Fruit fly (Drosophila melanogaster) whole organism, embryonic: ENCODE data around the gene mora.

Source experiments
- Bdp1 ChIP-seq: fragments of 200-800 bp; sonication (Bioruptor generic); optimal IDR thresholded peaks from 3 replicates; lab custom pipeline; 2016; ENCODE audit warnings: missing biosample characterization, missing genetic modification characterization
- BtbVII ChIP-seq: fragments of 200-800 bp; sonication (Bioruptor generic); optimal IDR thresholded peaks from 3 replicates; lab custom pipeline; 2017; ENCODE audit warnings: missing biosample characterization, mild to moderate bottlenecking, missing genetic modification characterization
- CG10209 ChIP-seq: fragments of 200-800 bp; sonication (Bioruptor generic); optimal IDR thresholded peaks from 3 replicates; lab custom pipeline; 2017; ENCODE audit warnings: missing biosample characterization, mild to moderate bottlenecking, missing genetic modification characterization, missing genetic modification reagents
- CG11723 ChIP-seq: fragments of 200-800 bp; sonication (Bioruptor generic); optimal IDR thresholded peaks from 2 replicates; lab custom pipeline; 2017; ENCODE audit warnings: missing biosample characterization, mild to moderate bottlenecking, missing genetic modification characterization
- CG12071 ChIP-seq: fragments of 200-800 bp; sonication (Bioruptor generic); optimal IDR thresholded peaks from 3 replicates; lab custom pipeline; 2018; ENCODE audit warnings: missing biosample characterization, mild to moderate bottlenecking, missing genetic modification characterization
- CG12219 ChIP-seq: fragments of 200-800 bp; sonication (Bioruptor generic); optimal IDR thresholded peaks from 3 replicates; lab custom pipeline; 2018; ENCODE audit warnings: missing biosample characterization, mild to moderate bottlenecking, missing genetic modification characterization
- CG12769 ChIP-seq: fragments of 200-800 bp; sonication (Bioruptor generic); optimal IDR thresholded peaks from 2 replicates; lab custom pipeline; 2019; ENCODE audit warnings: missing biosample characterization, mild to moderate bottlenecking, missing genetic modification characterization, moderate library complexity
- CG14667 ChIP-seq: fragments of 200-800 bp; sonication (Bioruptor generic); IDR thresholded peaks from 2 replicates; pipeline ENCODE4 v1.3.6; 2022; ENCODE audit warnings: missing biosample characterization, missing genetic modification characterization
- CG14860 ChIP-seq: fragments of 200-800 bp; sonication (Bioruptor generic); IDR thresholded peaks from 3 replicates; pipeline ENCODE4 v1.3.6; 2022; ENCODE audit warnings: missing biosample characterization, missing genetic modification characterization; ENCODE audit not compliant: partially characterized antibody
- CG1529 ChIP-seq: fragments of 200-800 bp; sonication (Bioruptor generic); optimal IDR thresholded peaks from 3 replicates; lab custom pipeline; 2018; ENCODE audit warnings: missing biosample characterization, missing genetic modification characterization
- CG16815 ChIP-seq: fragments of 200-800 bp; sonication (Bioruptor generic); optimal IDR thresholded peaks from 3 replicates; lab custom pipeline; 2017; ENCODE audit warnings: missing biosample characterization, mild to moderate bottlenecking, missing genetic modification characterization
- CG17328 ChIP-seq: fragments of 200-800 bp; sonication (Bioruptor generic); IDR thresholded peaks from 2 replicates; pipeline ENCODE4 v1.3.6; 2022; ENCODE audit warnings: missing biosample characterization, missing genetic modification characterization
- CG17568 ChIP-seq: fragments of 200-800 bp; sonication (Bioruptor generic); optimal IDR thresholded peaks from 2 replicates; lab custom pipeline; 2018; ENCODE audit warnings: missing biosample characterization, mild to moderate bottlenecking, missing genetic modification characterization, moderate library complexity
- CG1792 ChIP-seq: fragments of 200-800 bp; sonication (Bioruptor generic); optimal IDR thresholded peaks from 2 replicates; lab custom pipeline; 2016; ENCODE audit warnings: missing biosample characterization, missing genetic modification characterization
- CG18619 ChIP-seq: fragments of 200-800 bp; sonication (Bioruptor generic); optimal IDR thresholded peaks from 3 replicates; lab custom pipeline; 2017; ENCODE audit warnings: missing biosample characterization, mild to moderate bottlenecking, missing genetic modification characterization
- CG30431 ChIP-seq: fragments of 200-800 bp; sonication (Bioruptor generic); optimal IDR thresholded peaks from 2 replicates; lab custom pipeline; 2017; ENCODE audit warnings: missing biosample characterization, missing genetic modification characterization
- CG34224 ChIP-seq: fragments of 200-800 bp; sonication (Bioruptor generic); IDR thresholded peaks from 3 replicates; pipeline ENCODE4 v1.3.6; 2022; ENCODE audit warnings: missing biosample characterization, missing genetic modification characterization; ENCODE audit not compliant: partially characterized antibody
- CG3838 ChIP-seq: fragments of 200-800 bp; sonication (Bioruptor generic); optimal IDR thresholded peaks from 3 replicates; lab custom pipeline; 2016; ENCODE audit warnings: missing biosample characterization, missing genetic modification characterization
- CG9797 ChIP-seq: fragments of 200-800 bp; sonication (Bioruptor generic); optimal IDR thresholded peaks from 3 replicates; lab custom pipeline; 2018; ENCODE audit warnings: missing biosample characterization, mild to moderate bottlenecking, missing genetic modification characterization
- D ChIP-seq, 2 experiments: fragments of 200-800 bp in 1 of 2; fragments of >200 bp in 1 of 2; sonication (Bioruptor generic) in 1 of 2; optimal IDR thresholded peaks; 2 replicates in 1 of 2; 3 replicates in 1 of 2; lab custom pipeline; 2017; ENCODE audit warnings: mild to moderate bottlenecking in 1 of 2, missing biosample characterization in 1 of 2, missing genetic modification characterization in 1 of 2, missing genetic modification reagents in 1 of 2
- Dfd ChIP-seq, 2 experiments: fragments of >200 bp; optimal IDR thresholded peaks; 2 replicates each; lab custom pipeline; 2017; ENCODE audit warnings: missing biosample characterization in 2 of 2, missing genetic modification characterization in 2 of 2
- Dp ChIP-seq: fragments of 200-800 bp; sonication (Bioruptor generic); optimal IDR thresholded peaks from 2 replicates; lab custom pipeline; 2018; ENCODE audit warnings: missing biosample characterization, mild to moderate bottlenecking, missing genetic modification characterization, moderate library complexity
- HLH3B ChIP-seq: fragments of 200-800 bp; sonication (Bioruptor generic); IDR thresholded peaks from 2 replicates; pipeline ENCODE4 v1.3.6; 2022; ENCODE audit warnings: missing biosample characterization, missing genetic modification characterization
- Hr3 ChIP-seq: fragments of 200-800 bp; sonication (Bioruptor generic); optimal IDR thresholded peaks from 3 replicates; lab custom pipeline; 2016; ENCODE audit warnings: missing biosample characterization, missing genetic modification characterization
- Lpt ChIP-seq: fragments of >200 bp; optimal IDR thresholded peaks from 2 replicates; lab custom pipeline; 2018; ENCODE audit warnings: missing biosample characterization, missing genetic modification characterization
- Meics ChIP-seq: fragments of 200-800 bp; sonication (Bioruptor generic); optimal IDR thresholded peaks from 2 replicates; lab custom pipeline; 2017; ENCODE audit warnings: missing biosample characterization, mild to moderate bottlenecking, missing genetic modification characterization
- Mrtf ChIP-seq: fragments of 200-800 bp; sonication (Bioruptor generic); IDR thresholded peaks from 3 replicates; pipeline ENCODE4 v1.3.6; 2022; ENCODE audit warnings: missing biosample characterization, missing genetic modification characterization
- Myb ChIP-seq: fragments of 200-800 bp; sonication (Bioruptor generic); optimal IDR thresholded peaks from 2 replicates; lab custom pipeline; 2016; ENCODE audit warnings: missing biosample characterization, missing genetic modification characterization
- Oaz ChIP-seq: fragments of 200-800 bp; sonication (Bioruptor generic); IDR thresholded peaks from 2 replicates; pipeline ENCODE4 v1.3.6; 2022; ENCODE audit warnings: missing biosample characterization, missing genetic modification characterization
- Pdp1 ChIP-seq, 2 experiments: fragments of 200-800 bp; sonication (Bioruptor generic); optimal IDR thresholded peaks; 3 replicates each; lab custom pipeline; 2016; ENCODE audit warnings: missing biosample characterization in 2 of 2, missing genetic modification characterization in 2 of 2, mild to moderate bottlenecking in 1 of 2, moderate library complexity in 1 of 2
- Ssrp ChIP-seq: fragments of 200-800 bp; sonication (Bioruptor generic); optimal IDR thresholded peaks from 2 replicates; lab custom pipeline; 2018; ENCODE audit warnings: missing biosample characterization, mild to moderate bottlenecking, missing genetic modification characterization, moderate library complexity
- bbx ChIP-seq: fragments of 200-800 bp; sonication (Bioruptor generic); IDR thresholded peaks from 2 replicates; pipeline ENCODE4 v1.3.6; 2022; ENCODE audit warnings: missing biosample characterization, missing genetic modification characterization; ENCODE audit not compliant: partially characterized antibody
- btn ChIP-seq: fragments of 200-800 bp; sonication (Bioruptor generic); optimal IDR thresholded peaks from 2 replicates; lab custom pipeline; 2016; ENCODE audit warnings: missing biosample characterization, missing genetic modification characterization
- crc ChIP-seq: fragments of 200-800 bp; sonication (Bioruptor generic); optimal IDR thresholded peaks from 2 replicates; lab custom pipeline; 2016; ENCODE audit warnings: missing biosample characterization, missing genetic modification characterization
- gro ChIP-seq: fragments of 200-800 bp; sonication (Bioruptor generic); optimal IDR thresholded peaks from 2 replicates; lab custom pipeline; 2016; ENCODE audit warnings: missing biosample characterization, missing genetic modification characterization
- h ChIP-seq: fragments of >200 bp; optimal IDR thresholded peaks from 2 replicates; lab custom pipeline; 2017
- ken ChIP-seq: fragments of 200-800 bp; sonication (Bioruptor generic); IDR thresholded peaks from 3 replicates; pipeline ENCODE4 v1.3.6; 2022; ENCODE audit warnings: missing biosample characterization, missing genetic modification characterization
- kni ChIP-seq: fragments of 200-800 bp; sonication (Bioruptor generic); optimal IDR thresholded peaks from 3 replicates; lab custom pipeline; 2017; ENCODE audit warnings: mild to moderate bottlenecking, missing biosample characterization, missing genetic modification reagents, missing genetic modification characterization
- lola ChIP-seq, 3 experiments: fragments of >200 bp in 2 of 3; fragments of 200-800 bp in 1 of 3; sonication (Bioruptor generic) in 1 of 3; optimal IDR thresholded peaks; 2 replicates each; lab custom pipeline; 2017 to 2019; ENCODE audit warnings: missing biosample characterization in 3 of 3, missing genetic modification characterization in 3 of 3, mild to moderate bottlenecking in 1 of 3, moderate library complexity in 1 of 3
- luna ChIP-seq: fragments of 200-800 bp; sonication (Bioruptor generic); optimal IDR thresholded peaks from 2 replicates; lab custom pipeline; 2016; ENCODE audit warnings: missing biosample characterization, missing genetic modification characterization
- maf-S ChIP-seq: fragments of 200-800 bp; sonication (Bioruptor generic); optimal IDR thresholded peaks from 2 replicates; lab custom pipeline; 2016; ENCODE audit warnings: missing biosample characterization, missing genetic modification characterization
- odd ChIP-seq: fragments of 200-800 bp; sonication (Bioruptor generic); optimal IDR thresholded peaks from 2 replicates; lab custom pipeline; 2017; ENCODE audit warnings: missing biosample characterization, mild to moderate bottlenecking, missing genetic modification characterization
- pros ChIP-seq: fragments of 200-800 bp; sonication (Bioruptor generic); optimal IDR thresholded peaks from 3 replicates; lab custom pipeline; 2019; ENCODE audit warnings: missing biosample characterization, mild to moderate bottlenecking, missing genetic modification characterization, moderate library complexity
- psq ChIP-seq: fragments of 200-800 bp; sonication (Bioruptor generic); optimal IDR thresholded peaks from 2 replicates; lab custom pipeline; 2017; ENCODE audit warnings: missing biosample characterization, missing genetic modification characterization
- repo ChIP-seq: fragments of 200-800 bp; sonication (Bioruptor generic); optimal IDR thresholded peaks from 2 replicates; lab custom pipeline; 2016; ENCODE audit warnings: missing biosample characterization, missing genetic modification characterization
- schlank ChIP-seq: fragments of 200-800 bp; sonication (Bioruptor generic); optimal IDR thresholded peaks from 2 replicates; lab custom pipeline; 2018; ENCODE audit warnings: missing biosample characterization, mild to moderate bottlenecking, missing genetic modification characterization
- slbo ChIP-seq: fragments of 200-800 bp; sonication (Bioruptor generic); IDR thresholded peaks from 2 replicates; pipeline ENCODE4 v1.3.6; 2022; ENCODE audit warnings: missing biosample characterization, missing genetic modification characterization
- sr ChIP-seq: fragments of 200-800 bp; sonication (Bioruptor generic); IDR thresholded peaks from 3 replicates; pipeline ENCODE4 v1.3.6; 2022; ENCODE audit warnings: missing biosample characterization, missing genetic modification characterization
- unpg ChIP-seq: fragments of 200-800 bp; sonication (Bioruptor generic); optimal IDR thresholded peaks from 3 replicates; lab custom pipeline; 2018; ENCODE audit warnings: missing biosample characterization, mild to moderate bottlenecking, missing genetic modification characterization, moderate library complexity
- zen2 ChIP-seq: fragments of 200-800 bp; sonication (Bioruptor generic); IDR thresholded peaks from 3 replicates; pipeline ENCODE4 v1.3.6; 2022; ENCODE audit warnings: missing biosample characterization, missing genetic modification characterization; ENCODE audit not compliant: partially characterized antibody

Gene mora

dm6 chr3R:24188619-24189018 is 2.5 kb downstream of the mora start, which contains the start of gene CG5515 (continued):
- TF ChIP-seq Hr3 (GFP tag; lab: Kevin White, UChicago) = peak; percentile 80
- TF ChIP-seq CG12769 (tag; lab: Kevin White, UChicago) = peak; percentile 75
- peak; percentile 85 for TF ChIP-seq CG17328
- peak; percentile 51 for TF ChIP-seq CG11723
- TF ChIP-seq Lpt = no peak
- peak; percentile 86 for TF ChIP-seq Ssrp (tag; lab: Kevin White, UChicago)
- no peak for TF ChIP-seq CG3838 (GFP tag; lab: Kevin White, UChicago)
- TF ChIP-seq CG18619 = peak; percentile 65
- no peak for TF ChIP-seq CG12071 (GFP tag; lab: Kevin White, UChicago)
- no peak for TF ChIP-seq D (optimal IDR thresholded peaks at IDR 0.05; lab: Kevin White, UChicago)
- peak; percentile 30 for TF ChIP-seq D (GFP tag; optimal IDR thresholded peaks at IDR 0.05; lab: Kevin White, UChicago)
- TF ChIP-seq luna (GFP tag; lab: Kevin White, UChicago) = no peak
- peak; percentile 73 for TF ChIP-seq gro (GFP tag; lab: Kevin White, UChicago)
- peak; percentile 46 for TF ChIP-seq CG9797 (GFP tag; lab: Kevin White, UChicago)
- TF ChIP-seq CG1792 (GFP tag; lab: Kevin White, UChicago) = peak; percentile 97
- TF ChIP-seq CG14667 = no peak
- peak; percentile 75 to 77 for TF ChIP-seq Pdp1 (GFP tag; optimal IDR thresholded peaks at IDR 0.05; lab: Kevin White, UChicago)
- peak; percentile 62 for TF ChIP-seq Myb (GFP tag; lab: Kevin White, UChicago)
- TF ChIP-seq schlank (tag; lab: Kevin White, UChicago) = no peak
- TF ChIP-seq crc = no peak
- no peak for TF ChIP-seq h
- TF ChIP-seq bbx (GFP tag; lab: Robert Waterston, UW) = peak; percentile 53; the same call in 1 of the 2 replicates
- peak; percentile 80 for TF ChIP-seq Dp (GFP tag; lab: Kevin White, UChicago)
- peak; percentile 84 for TF ChIP-seq HLH3B (GFP tag; lab: Robert Waterston, UW)
- TF ChIP-seq repo = peak; percentile 54
- TF ChIP-seq CG16815 (GFP tag; lab: Kevin White, UChicago) = peak; percentile 69
- peak; percentile 58 for TF ChIP-seq Meics (GFP tag; lab: Kevin White, UChicago)
- TF ChIP-seq Oaz (GFP tag; lab: Robert Waterston, UW) = peak; percentile 83
- TF ChIP-seq lola (GFP tag; optimal IDR thresholded peaks at IDR 0.05; lab: Kevin White, UChicago) = peak in 1 of 3 experiments; percentile 84
- peak; percentile 80 for TF ChIP-seq CG14860 (GFP tag; lab: Robert Waterston, UW)
- no peak for TF ChIP-seq BtbVII (GFP tag; lab: Kevin White, UChicago)
- TF ChIP-seq sr (GFP tag; lab: Robert Waterston, UW) = peak; percentile 45; the same call in 1 of the 3 replicates
- peak; percentile 86 for TF ChIP-seq slbo
- TF ChIP-seq odd = no peak
- TF ChIP-seq CG30431 (GFP tag; lab: Kevin White, UChicago) = peak; percentile 36
- peak; percentile 87 for TF ChIP-seq CG34224 (GFP tag; lab: Robert Waterston, UW)
- TF ChIP-seq CG1529 (GFP tag; lab: Kevin White, UChicago) = no peak
- TF ChIP-seq CG12219 (GFP tag; lab: Kevin White, UChicago) = peak; percentile 3
- TF ChIP-seq zen2 (GFP tag; lab: Robert Waterston, UW) = no peak; the same call in 2 of the 3 replicates
- peak; percentile 3 for TF ChIP-seq kni (GFP tag; lab: Kevin White, UChicago)
- peak; percentile 65 for TF ChIP-seq maf-S (GFP tag; lab: Kevin White, UChicago)
- TF ChIP-seq ken (GFP tag; lab: Robert Waterston, UW) = peak; percentile 93
- TF ChIP-seq pros (GFP tag; lab: Kevin White, UChicago) = no peak
- TF ChIP-seq btn (GFP tag; lab: Kevin White, UChicago) = no peak
- peak; percentile 73 for TF ChIP-seq unpg
- peak; percentile 76 for TF ChIP-seq Bdp1
- TF ChIP-seq Mrtf = peak; percentile 73
- TF ChIP-seq CG17568 (GFP tag; lab: Kevin White, UChicago) = no peak
- TF ChIP-seq Dfd (GFP tag; optimal IDR thresholded peaks at IDR 0.05; lab: Kevin White, UChicago) = no peak
- peak; percentile 49 for TF ChIP-seq CG10209 (GFP tag; lab: Kevin White, UChicago)
- peak; percentile 26 for TF ChIP-seq psq (GFP tag; lab: Kevin White, UChicago)
